Fruit fly (Drosophila melanogaster) whole organism, embryonic: ENCODE measurements around the gene CAHbeta.

Source experiments
- BEAF-32 ChIP-seq: fragments of 200-800 bp; sonication (Bioruptor generic); optimal IDR thresholded peaks from 3 replicates; lab custom pipeline; 2017; ENCODE audit warnings: missing biosample characterization, missing genetic modification characterization, mild to moderate bottlenecking, moderate library complexity, missing genetic modification reagents
- CG11560 ChIP-seq: fragments of 200-800 bp; sonication (Bioruptor generic); IDR thresholded peaks from 3 replicates; pipeline ENCODE4 v1.3.6; 2022; ENCODE audit warnings: missing biosample characterization, missing genetic modification characterization
- CG12104 ChIP-seq: fragments of 200-800 bp; sonication (Bioruptor generic); optimal IDR thresholded peaks from 3 replicates; lab custom pipeline; 2016; ENCODE audit warnings: missing biosample characterization, missing genetic modification characterization
- CG12299 ChIP-seq: fragments of 200-800 bp; sonication (Bioruptor generic); optimal IDR thresholded peaks from 2 replicates; lab custom pipeline; 2018; ENCODE audit warnings: missing biosample characterization, mild to moderate bottlenecking, missing genetic modification characterization
- CG14860 ChIP-seq: fragments of 200-800 bp; sonication (Bioruptor generic); IDR thresholded peaks from 3 replicates; pipeline ENCODE4 v1.3.6; 2022; ENCODE audit warnings: missing biosample characterization, missing genetic modification characterization; ENCODE audit not compliant: partially characterized antibody
- CG1603 ChIP-seq: fragments of 200-800 bp; sonication (Bioruptor generic); optimal IDR thresholded peaks from 2 replicates; lab custom pipeline; 2019; ENCODE audit warnings: missing biosample characterization, mild to moderate bottlenecking, missing genetic modification characterization, moderate library complexity
- CG17359 ChIP-seq: fragments of 200-800 bp; sonication (Bioruptor generic); optimal IDR thresholded peaks from 3 replicates; lab custom pipeline; 2018; ENCODE audit warnings: missing biosample characterization, mild to moderate bottlenecking, missing genetic modification characterization, moderate library complexity
- CG18599 ChIP-seq: fragments of 200-800 bp; sonication (Bioruptor generic); optimal IDR thresholded peaks from 3 replicates; lab custom pipeline; 2017; ENCODE audit warnings: missing biosample characterization, missing genetic modification characterization, mild to moderate bottlenecking, moderate library complexity, missing genetic modification reagents
- CG2199 ChIP-seq: fragments of 200-800 bp; sonication (Bioruptor generic); IDR thresholded peaks from 3 replicates; pipeline ENCODE4 v1.3.6; 2022; ENCODE audit warnings: missing biosample characterization, missing genetic modification characterization
- CG2889 ChIP-seq: fragments of 200-800 bp; sonication (Bioruptor generic); IDR thresholded peaks from 3 replicates; pipeline ENCODE4 v1.3.6; 2022; ENCODE audit warnings: missing biosample characterization, missing genetic modification characterization
- CG3163 ChIP-seq: fragments of 200-800 bp; sonication (Bioruptor generic); optimal IDR thresholded peaks from 3 replicates; lab custom pipeline; 2016; ENCODE audit warnings: missing biosample characterization, missing genetic modification characterization
- CG33557 ChIP-seq: fragments of 200-800 bp; sonication (Bioruptor generic); optimal IDR thresholded peaks from 2 replicates; lab custom pipeline; 2019; ENCODE audit warnings: missing biosample characterization, mild to moderate bottlenecking, missing genetic modification characterization, moderate library complexity
- CG4328 ChIP-seq: fragments of 200-800 bp; sonication (Bioruptor generic); optimal IDR thresholded peaks from 3 replicates; lab custom pipeline; 2017; ENCODE audit warnings: missing biosample characterization, missing genetic modification reagents, missing genetic modification characterization
- CG4424 ChIP-seq: fragments of 200-800 bp; sonication (Bioruptor generic); optimal IDR thresholded peaks from 3 replicates; lab custom pipeline; 2016; ENCODE audit warnings: missing biosample characterization, missing genetic modification characterization
- CG6254 ChIP-seq: fragments of 200-800 bp; sonication (Bioruptor generic); optimal IDR thresholded peaks from 3 replicates; lab custom pipeline; 2017; ENCODE audit warnings: mild to moderate bottlenecking, missing biosample characterization, missing genetic modification reagents, missing genetic modification characterization
- CG8089 ChIP-seq: fragments of 200-800 bp; sonication (Bioruptor generic); optimal IDR thresholded peaks from 3 replicates; lab custom pipeline; 2016; ENCODE audit warnings: missing biosample characterization, missing genetic modification characterization
- CG8359 ChIP-seq: fragments of 200-800 bp; sonication (Bioruptor generic); optimal IDR thresholded peaks from 2 replicates; lab custom pipeline; 2017; ENCODE audit warnings: missing biosample characterization, mild to moderate bottlenecking, missing genetic modification characterization, borderline replicate concordance
- Dek ChIP-seq: fragments of 200-800 bp; sonication (Bioruptor generic); optimal IDR thresholded peaks from 3 replicates; lab custom pipeline; 2019; ENCODE audit warnings: missing biosample characterization, mild to moderate bottlenecking, missing genetic modification characterization, moderate library complexity
- Doc2 ChIP-seq: fragments of 200-800 bp; sonication (Bioruptor generic); IDR thresholded peaks from 2 replicates; pipeline ENCODE4 v1.3.6; 2022; ENCODE audit warnings: missing biosample characterization, missing genetic modification characterization
- Elba2 ChIP-seq: fragments of 200-800 bp; sonication (Bioruptor generic); optimal IDR thresholded peaks from 3 replicates; lab custom pipeline; 2016; ENCODE audit warnings: missing biosample characterization, missing genetic modification characterization
- Fer2 ChIP-seq: fragments of 200-800 bp; sonication (Bioruptor generic); optimal IDR thresholded peaks from 2 replicates; lab custom pipeline; 2018; ENCODE audit warnings: missing biosample characterization, mild to moderate bottlenecking, missing genetic modification characterization, moderate library complexity
- Hmr ChIP-seq: fragments of 200-800 bp; sonication (Bioruptor generic); optimal IDR thresholded peaks from 3 replicates; lab custom pipeline; 2017; ENCODE audit warnings: mild to moderate bottlenecking, missing biosample characterization, missing genetic modification reagents, missing genetic modification characterization
- Mrtf ChIP-seq: fragments of 200-800 bp; sonication (Bioruptor generic); IDR thresholded peaks from 3 replicates; pipeline ENCODE4 v1.3.6; 2022; ENCODE audit warnings: missing biosample characterization, missing genetic modification characterization
- Nf-YB ChIP-seq: fragments of 200-800 bp; sonication (Bioruptor generic); optimal IDR thresholded peaks from 3 replicates; lab custom pipeline; 2019; ENCODE audit warnings: missing biosample characterization, mild to moderate bottlenecking, missing genetic modification characterization, moderate library complexity
- Scr ChIP-seq: fragments of 200-800 bp; sonication (Bioruptor generic); IDR thresholded peaks from 2 replicates; pipeline ENCODE4 v1.3.6; 2022; ENCODE audit warnings: missing biosample characterization, missing genetic modification characterization; ENCODE audit not compliant: partially characterized antibody
- Tbp ChIP-seq: fragments of >200 bp; optimal IDR thresholded peaks from 2 replicates; lab custom pipeline; 2018; ENCODE audit warnings: missing biosample characterization, missing genetic modification characterization
- YL-1 ChIP-seq: fragments of 200-800 bp; sonication (Bioruptor generic); optimal IDR thresholded peaks from 3 replicates; lab custom pipeline; 2017; ENCODE audit warnings: missing biosample characterization, mild to moderate bottlenecking, missing genetic modification characterization
- ato ChIP-seq: fragments of 200-800 bp; sonication (Bioruptor generic); IDR thresholded peaks from 2 replicates; pipeline ENCODE4 v1.3.6; 2022; ENCODE audit warnings: missing biosample characterization, missing genetic modification characterization; ENCODE audit not compliant: partially characterized antibody
- cas ChIP-seq: fragments of 200-800 bp; sonication (Bioruptor generic); IDR thresholded peaks from 2 replicates; pipeline ENCODE4 v1.3.6; 2022; ENCODE audit warnings: missing biosample characterization, missing genetic modification characterization
- cato ChIP-seq: fragments of 200-800 bp; sonication (Bioruptor generic); optimal IDR thresholded peaks from 2 replicates; lab custom pipeline; 2016; ENCODE audit warnings: missing biosample characterization, missing genetic modification characterization, borderline replicate concordance
- croc ChIP-seq: fragments of 200-800 bp; sonication (Bioruptor generic); conservative IDR thresholded peaks from 3 replicates; pipeline ENCODE4 v1.3.6; 2022; ENCODE audit warnings: missing biosample characterization, missing genetic modification characterization
- dysf ChIP-seq: fragments of 200-800 bp; sonication (Bioruptor generic); IDR thresholded peaks from 3 replicates; pipeline ENCODE4 v1.3.6; 2022; ENCODE audit warnings: missing biosample characterization, missing genetic modification characterization
- fd3F ChIP-seq: fragments of 200-800 bp; sonication (Bioruptor generic); optimal IDR thresholded peaks from 2 replicates; lab custom pipeline; 2018; ENCODE audit warnings: missing biosample characterization, mild to moderate bottlenecking, missing genetic modification characterization, moderate library complexity
- fd64A ChIP-seq: fragments of 200-800 bp; sonication (Bioruptor generic); optimal IDR thresholded peaks from 3 replicates; lab custom pipeline; 2018; ENCODE audit warnings: missing biosample characterization, mild to moderate bottlenecking, missing genetic modification characterization
- gro ChIP-seq: fragments of 200-800 bp; sonication (Bioruptor generic); optimal IDR thresholded peaks from 2 replicates; lab custom pipeline; 2016; ENCODE audit warnings: missing biosample characterization, missing genetic modification characterization
- insv ChIP-seq, 2 experiments: fragments of 200-800 bp; sonication (Bioruptor generic); optimal IDR thresholded peaks; 3 replicates each; lab custom pipeline; 2016 to 2018; ENCODE audit warnings: missing biosample characterization in 2 of 2, missing genetic modification characterization in 2 of 2
- org-1 ChIP-seq: fragments of 200-800 bp; sonication (Bioruptor generic); optimal IDR thresholded peaks from 2 replicates; lab custom pipeline; 2017; ENCODE audit warnings: missing biosample characterization, missing genetic modification characterization
- peb ChIP-seq: fragments of 200-800 bp; sonication (Bioruptor generic); IDR thresholded peaks from 2 replicates; pipeline ENCODE4 v1.3.6; 2022; ENCODE audit warnings: missing biosample characterization, missing genetic modification characterization
- sc ChIP-seq, 3 experiments: fragments of >200 bp in 2 of 3; fragments of 200-800 bp in 1 of 3; sonication (Bioruptor generic) in 1 of 3; optimal IDR thresholded peaks; 2 replicates in 2 of 3; 3 replicates in 1 of 3; lab custom pipeline; 2017; ENCODE audit warnings: mild to moderate bottlenecking in 1 of 3, missing biosample characterization in 1 of 3, missing genetic modification characterization in 1 of 3, missing genetic modification reagents in 1 of 3
- schlank ChIP-seq: fragments of 200-800 bp; sonication (Bioruptor generic); optimal IDR thresholded peaks from 2 replicates; lab custom pipeline; 2018; ENCODE audit warnings: missing biosample characterization, mild to moderate bottlenecking, missing genetic modification characterization
- scrt ChIP-seq: fragments of 200-800 bp; sonication (Bioruptor generic); optimal IDR thresholded peaks from 2 replicates; lab custom pipeline; 2018; ENCODE audit warnings: missing biosample characterization, mild to moderate bottlenecking, missing genetic modification characterization, moderate library complexity
- sd ChIP-seq: fragments of 200-800 bp; sonication (Bioruptor generic); optimal IDR thresholded peaks from 3 replicates; lab custom pipeline; 2018; ENCODE audit warnings: missing biosample characterization, mild to moderate bottlenecking, missing genetic modification characterization, moderate library complexity
- ssp ChIP-seq: fragments of 200-800 bp; sonication (Bioruptor generic); IDR thresholded peaks from 2 replicates; pipeline ENCODE4 v1.3.6; 2022; ENCODE audit warnings: missing biosample characterization, missing genetic modification characterization
- tio ChIP-seq: fragments of 200-800 bp; sonication (Bioruptor generic); optimal IDR thresholded peaks from 2 replicates; lab custom pipeline; 2017; ENCODE audit warnings: missing biosample characterization, missing genetic modification characterization, inconsistent platforms
- trem ChIP-seq: fragments of 200-800 bp; optimal IDR thresholded peaks from 3 replicates; lab custom pipeline; 2019; ENCODE audit warnings: missing biosample characterization, mild to moderate bottlenecking, missing genetic modification characterization, moderate library complexity
- ttk ChIP-seq: fragments of 200-800 bp; sonication (Bioruptor generic); IDR thresholded peaks from 2 replicates; pipeline ENCODE4 v2.1.2; 2022; ENCODE audit warnings: missing biosample characterization, missing genetic modification characterization
- vnd ChIP-seq: fragments of 200-800 bp; sonication (Bioruptor generic); IDR thresholded peaks from 3 replicates; pipeline ENCODE4 v1.3.6; 2022; ENCODE audit warnings: missing biosample characterization, missing genetic modification characterization; ENCODE audit not compliant: partially characterized antibody
- zfh1 ChIP-seq: fragments of 200-800 bp; sonication (Bioruptor generic); IDR thresholded peaks from 3 replicates; pipeline ENCODE4 v1.3.6; 2022; ENCODE audit warnings: missing biosample characterization, missing genetic modification characterization

CAHbeta gene

DNA sequence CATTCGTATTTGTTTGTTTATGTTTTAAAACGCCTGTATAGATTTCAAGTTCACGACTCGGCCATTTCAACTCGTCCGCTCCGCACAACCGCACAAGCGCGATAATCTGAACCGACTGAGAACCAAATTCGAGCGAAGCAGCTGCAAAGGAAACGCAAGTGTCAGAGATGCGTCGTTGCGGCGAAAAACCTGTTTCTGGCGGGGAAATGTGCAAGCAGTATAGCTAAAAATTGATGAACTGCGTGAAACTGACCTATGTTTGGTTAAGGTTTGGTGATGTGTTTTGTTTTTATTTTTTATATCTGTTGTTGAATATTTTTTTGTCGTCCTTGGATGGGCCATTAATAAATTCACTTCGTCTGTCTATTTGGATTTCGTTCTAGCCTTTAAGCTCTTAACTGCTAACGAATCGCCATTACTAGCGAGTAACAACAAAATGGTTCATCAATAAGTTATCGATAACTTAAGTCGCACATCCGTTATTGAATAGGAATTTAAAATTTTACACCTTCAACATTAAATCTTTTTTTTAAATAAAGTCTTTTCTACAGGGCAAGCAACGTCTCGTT lies 48.8 kb upstream of the CAHbeta start, which contains the start of gene pyd (continued):
- TF ChIP-seq org-1 (peak; percentile 43), CG12299 (tag; lab: Kevin White, UChicago) (peak; percentile 49), schlank (tag; lab: Kevin White, UChicago) (peak; percentile 40), CG2199 (GFP tag; lab: Robert Waterston, UW) (peak; percentile 89; the same call in 2 of the 3 replicates), insv (GFP tag; optimal IDR thresholded peaks at IDR 0.05; lab: Kevin White, UChicago) (peak in 1 of 2 experiments; percentile 60), CG3163 (GFP tag; lab: Kevin White, UChicago) (peak; percentile 65), peb (no peak), sc (optimal IDR thresholded peaks at IDR 0.05; lab: Kevin White, UChicago) (no peak), sc (GFP tag; optimal IDR thresholded peaks at IDR 0.05; lab: Kevin White, UChicago) (peak; percentile 33), vnd (GFP tag; lab: Robert Waterston, UW) (no peak), CG14860 (no peak; the same call in 2 of the 3 replicates), CG6254 (GFP tag; lab: Kevin White, UChicago) (peak; percentile 47), CG8089 (peak; percentile 58), trem (tag; lab: Kevin White, UChicago) (peak; percentile 70), Nf-YB (GFP tag; lab: Kevin White, UChicago) (peak; percentile 52), ttk (GFP tag; lab: Robert Waterston, UW) (no peak), CG12104 (GFP tag; lab: Kevin White, UChicago) (peak; percentile 13), gro (GFP tag; lab: Kevin White, UChicago) (peak; percentile 78), Scr (GFP tag; lab: Robert Waterston, UW) (peak; percentile 61), CG18599 (GFP tag; lab: Kevin White, UChicago) (peak; percentile 58), Hmr (GFP tag; lab: Kevin White, UChicago) (peak; percentile 79), CG1603 (tag; lab: Kevin White, UChicago) (peak; percentile 57), croc (GFP tag; lab: Robert Waterston, UW) (0 out of 3 replicates have a peak, but pooled peaks have one; percentile 16), CG11560 (tag; lab: Robert Waterston, UW) (no peak), cas (GFP tag; lab: Robert Waterston, UW) (no peak), CG8359 (GFP tag; lab: Kevin White, UChicago) (no peak), CG33557 (peak; percentile 66), YL-1 (GFP tag; lab: Kevin White, UChicago) (peak; percentile 35), fd64A (GFP tag; lab: Kevin White, UChicago) (peak; percentile 39), sd (tag; lab: Kevin White, UChicago) (peak; percentile 64), Elba2 (GFP tag; lab: Kevin White, UChicago) (no peak), fd3F (GFP tag; lab: Kevin White, UChicago) (peak; percentile 14), BEAF-32 (GFP tag; lab: Kevin White, UChicago) (peak; percentile 58), ato (GFP tag; lab: Robert Waterston, UW) (peak; percentile 53; the same call in 1 of the 2 replicates), scrt (GFP tag; lab: Kevin White, UChicago) (peak; percentile 32), Doc2 (GFP tag; lab: Robert Waterston, UW) (no peak), dysf (GFP tag; lab: Robert Waterston, UW) (peak; percentile 21; the same call in 1 of the 3 replicates), cato (GFP tag; lab: Kevin White, UChicago) (peak; percentile 3), Dek (no peak), Mrtf (no peak), ssp (no peak; the same call in 1 of the 2 replicates), tio (GFP tag; lab: Kevin White, UChicago) (no peak), Tbp (peak; percentile 41), CG4328 (GFP tag; lab: Kevin White, UChicago) (peak; percentile 58), Fer2 (tag; lab: Kevin White, UChicago) (no peak), zfh1 (GFP tag; lab: Robert Waterston, UW) (0 out of 3 replicates have a peak, but pooled peaks have one; percentile 51), CG4424 (GFP tag; lab: Kevin White, UChicago) (peak; percentile 60), CG2889 (no peak), CG17359 (tag; lab: Kevin White, UChicago) (peak; percentile 37)
